Worm (Caenorhabditis elegans) whole organism, L1 larva: ENCODE results near the gene hlh-3.

Source experiments
- C16A3.4 ChIP-seq: fragments of 150-350 bp; optimal IDR thresholded peaks from 2 replicates; lab custom pipeline; 2014; ENCODE audit warnings: missing biosample characterization, missing genetic modification characterization
- F16B12.6 ChIP-seq: fragments of 150-350 bp; optimal IDR thresholded peaks from 2 replicates; lab custom pipeline; 2014; ENCODE audit warnings: missing biosample characterization, missing genetic modification characterization
- Y116A8C.19 ChIP-seq: sonication (generic microtip); optimal IDR thresholded peaks from 2 replicates; lab custom pipeline; 2016; ENCODE audit warnings: missing compliant biosample characterization, missing genetic modification characterization, borderline replicate concordance
- aha-1 ChIP-seq: fragments of 150-350 bp; optimal IDR thresholded peaks from 2 replicates; lab custom pipeline; 2014; ENCODE audit warnings: missing biosample characterization, missing genetic modification characterization
- alr-1 ChIP-seq: fragments of 200-800 bp; sonication (Bioruptor generic); optimal IDR thresholded peaks from 2 replicates; lab custom pipeline; 2018; ENCODE audit warnings: borderline replicate concordance, mild to moderate bottlenecking, missing genetic modification characterization, missing compliant biosample characterization
- blmp-1 ChIP-seq: fragments of 150-350 bp; optimal IDR thresholded peaks from 2 replicates; lab custom pipeline; 2014; ENCODE audit warnings: missing biosample characterization, missing genetic modification characterization
- ceh-82 ChIP-seq, 3 experiments: fragments of 150-350 bp in 1 of 3; sonication (generic microtip) in 2 of 3; optimal IDR thresholded peaks; 2 replicates each; lab custom pipeline; 2014 to 2017; ENCODE audit warnings: missing biosample characterization in 3 of 3, missing genetic modification characterization in 3 of 3
- ceh-88 ChIP-seq: fragments of 200-800 bp; sonication (Bioruptor generic); IDR thresholded peaks from 2 replicates; pipeline ENCODE4 v1.3.6; 2022; ENCODE audit warnings: missing genetic modification characterization, missing compliant biosample characterization
- dpl-1 ChIP-seq, 3 experiments: fragments of 150-350 bp in 2 of 3; sonication (generic microtip) in 1 of 3; optimal IDR thresholded peaks; 2 replicates each; lab custom pipeline; 2014 to 2017; ENCODE audit warnings: missing biosample characterization in 3 of 3, missing genetic modification characterization in 3 of 3, missing genetic modification reagents in 3 of 3
- efl-1 ChIP-seq, 4 experiments: fragments of 150-350 bp; optimal IDR thresholded peaks in 3 of 4; peaks in 1 of 4; 1 replicate in 1 of 4; 2 replicates in 3 of 4; lab custom pipeline; 2014; ENCODE audit warnings: missing biosample characterization in 2 of 4, missing genetic modification characterization in 2 of 4, missing genetic modification reagents in 2 of 4
- efl-3 ChIP-seq: fragments of 200-800 bp; sonication (Bioruptor generic); optimal IDR thresholded peaks from 2 replicates; lab custom pipeline; 2018; ENCODE audit warnings: mild to moderate bottlenecking, missing genetic modification characterization, missing compliant biosample characterization
- egl-13 ChIP-seq: sonication (generic microtip); optimal IDR thresholded peaks from 2 replicates; lab custom pipeline; 2016; ENCODE audit warnings: missing genotype, missing genetic modification reagents, missing genetic modification characterization, missing compliant biosample characterization
- elt-2 ChIP-seq: sonication (generic microtip); optimal IDR thresholded peaks from 2 replicates; lab custom pipeline; 2016; ENCODE audit warnings: missing genetic modification characterization, mild to moderate bottlenecking, inconsistent platforms, missing compliant biosample characterization, missing genetic modification reagents
- elt-3 ChIP-seq, 6 experiments: fragments of 150-350 bp in 1 of 6; sonication (generic microtip); optimal IDR thresholded peaks; 2 replicates each; lab custom pipeline; 2017 to 2018; ENCODE audit warnings: missing biosample characterization in 6 of 6, missing genetic modification characterization in 6 of 6, inconsistent platforms in 1 of 6
- ets-5 ChIP-seq: fragments of 200-800 bp; sonication (Bioruptor generic); IDR thresholded peaks from 2 replicates; pipeline ENCODE4 v1.3.6; 2022; ENCODE audit warnings: missing genetic modification characterization, missing compliant biosample characterization
- fkh-10 ChIP-seq: sonication (generic microtip); optimal IDR thresholded peaks from 2 replicates; lab custom pipeline; 2017; ENCODE audit warnings: missing biosample characterization, missing genetic modification reagents, missing genetic modification characterization
- fos-1 ChIP-seq: fragments of 150-350 bp; optimal IDR thresholded peaks from 2 replicates; lab custom pipeline; 2014; ENCODE audit warnings: missing biosample characterization, missing genetic modification characterization
- grh-1 ChIP-seq: fragments of 200-800 bp; sonication (Bioruptor generic); IDR thresholded peaks from 2 replicates; pipeline ENCODE4 v1.3.6; 2022; ENCODE audit warnings: missing genetic modification reagents, missing genetic modification characterization, missing compliant biosample characterization
- hlh-17 ChIP-seq: fragments of 200-800 bp; sonication (Bioruptor generic); optimal IDR thresholded peaks from 2 replicates; lab custom pipeline; 2018; ENCODE audit warnings: missing genetic modification characterization, mild to moderate bottlenecking, missing compliant biosample characterization, moderate library complexity, borderline replicate concordance
- hlh-4 ChIP-seq: sonication (generic microtip); optimal IDR thresholded peaks from 2 replicates; lab custom pipeline; 2016; ENCODE audit warnings: mild to moderate bottlenecking, missing genetic modification characterization, missing compliant biosample characterization
- hpl-2 ChIP-seq: fragments of 150-350 bp; optimal IDR thresholded peaks from 2 replicates; lab custom pipeline; 2014; ENCODE audit warnings: missing biosample characterization, missing genetic modification reagents, missing genetic modification characterization
- irx-1 ChIP-seq: sonication (generic microtip); optimal IDR thresholded peaks from 2 replicates; lab custom pipeline; 2016; ENCODE audit warnings: missing genetic modification characterization, missing compliant biosample characterization
- isw-1 ChIP-seq: fragments of 200-800 bp; sonication (Bioruptor generic); IDR thresholded peaks from 2 replicates; pipeline ENCODE4 v1.3.6; 2022; ENCODE audit warnings: missing genetic modification characterization, missing compliant biosample characterization
- jun-1 ChIP-seq: fragments of 150-350 bp; optimal IDR thresholded peaks from 2 replicates; lab custom pipeline; 2014; ENCODE audit warnings: missing biosample characterization, missing genetic modification reagents, missing genetic modification characterization
- lin-13 ChIP-seq: fragments of 150-350 bp; optimal IDR thresholded peaks from 2 replicates; lab custom pipeline; 2014; ENCODE audit warnings: missing biosample characterization, missing genetic modification reagents, missing genetic modification characterization
- lin-15B ChIP-seq: fragments of 150-350 bp; sonication (generic microtip); optimal IDR thresholded peaks from 3 replicates; lab custom pipeline; 2014; ENCODE audit warnings: missing biosample characterization, missing genetic modification characterization
- lir-3 ChIP-seq: sonication (generic microtip); optimal IDR thresholded peaks from 2 replicates; lab custom pipeline; 2016; ENCODE audit warnings: mild to moderate bottlenecking, missing genetic modification characterization, moderate library complexity, missing compliant biosample characterization; ENCODE audit not compliant: poor library complexity
- mab-9 ChIP-seq: fragments of 200-800 bp; sonication (Bioruptor generic); IDR thresholded peaks from 2 replicates; pipeline ENCODE4 v1.3.6; 2022; ENCODE audit warnings: missing genetic modification reagents, missing genetic modification characterization, missing compliant biosample characterization
- mdl-1 ChIP-seq, 2 experiments: fragments of 150-350 bp; optimal IDR thresholded peaks; 2 replicates each; lab custom pipeline; 2014 to 2017; ENCODE audit warnings: missing biosample characterization in 2 of 2, missing genetic modification characterization in 2 of 2, inconsistent platforms in 1 of 2
- nhr-19 ChIP-seq: fragments of 200-800 bp; sonication (Bioruptor generic); conservative IDR thresholded peaks from 2 replicates; pipeline ENCODE4 v1.3.6; 2022; ENCODE audit warnings: missing genetic modification characterization, missing compliant biosample characterization
- nhr-20 ChIP-seq: sonication (generic microtip); optimal IDR thresholded peaks from 2 replicates; lab custom pipeline; 2016; ENCODE audit warnings: mild to moderate bottlenecking, missing genetic modification characterization, missing compliant biosample characterization
- nhr-28 ChIP-seq: fragments of 150-350 bp; optimal IDR thresholded peaks from 2 replicates; lab custom pipeline; 2014; ENCODE audit warnings: missing biosample characterization, missing genetic modification characterization
- nhr-47 ChIP-seq: sonication (generic microtip); optimal IDR thresholded peaks from 2 replicates; lab custom pipeline; 2016; ENCODE audit warnings: mild to moderate bottlenecking, missing genetic modification characterization, moderate library complexity, missing compliant biosample characterization
- nhr-71 ChIP-seq: sonication (generic microtip); optimal IDR thresholded peaks from 2 replicates; lab custom pipeline; 2016; ENCODE audit warnings: mild to moderate bottlenecking, missing genetic modification characterization, moderate library complexity, missing compliant biosample characterization
- nhr-76 ChIP-seq: sonication (generic microtip); optimal IDR thresholded peaks from 2 replicates; lab custom pipeline; 2017; ENCODE audit warnings: missing biosample characterization, missing genetic modification characterization
- nhr-77 ChIP-seq: fragments of 150-350 bp; optimal IDR thresholded peaks from 2 replicates; lab custom pipeline; 2014; ENCODE audit warnings: missing biosample characterization, missing genetic modification characterization
- nhr-84 ChIP-seq: sonication (generic microtip); optimal IDR thresholded peaks from 2 replicates; lab custom pipeline; 2017; ENCODE audit warnings: missing biosample characterization, missing genetic modification characterization
- nhr-90 ChIP-seq: sonication (generic microtip); optimal IDR thresholded peaks from 2 replicates; lab custom pipeline; 2016; ENCODE audit warnings: mild to moderate bottlenecking, missing genetic modification characterization, missing compliant biosample characterization; ENCODE audit not compliant: poor library complexity
- pag-3 ChIP-seq: sonication (generic microtip); optimal IDR thresholded peaks from 2 replicates; lab custom pipeline; 2017; ENCODE audit warnings: missing genetic modification characterization, mild to moderate bottlenecking, missing compliant biosample characterization, antibody characterized with exemption, borderline replicate concordance; ENCODE audit not compliant: insufficient read depth
- rnt-1 ChIP-seq: sonication (generic microtip); optimal IDR thresholded peaks from 2 replicates; lab custom pipeline; 2016; ENCODE audit warnings: mild to moderate bottlenecking, missing genetic modification characterization, moderate library complexity, missing compliant biosample characterization
- skn-1 ChIP-seq: fragments of 150-350 bp; optimal IDR thresholded peaks from 2 replicates; lab custom pipeline; 2014; ENCODE audit warnings: missing biosample characterization, missing genetic modification characterization
- snu-23 ChIP-seq: sonication (generic microtip); optimal IDR thresholded peaks from 2 replicates; lab custom pipeline; 2016; ENCODE audit warnings: missing genetic modification characterization, missing compliant biosample characterization
- sptf-1 ChIP-seq: fragments of 150-350 bp; optimal IDR thresholded peaks from 2 replicates; lab custom pipeline; 2014; ENCODE audit warnings: missing biosample characterization, missing genetic modification characterization
- swsn-7 ChIP-seq: sonication (generic microtip); optimal IDR thresholded peaks from 2 replicates; lab custom pipeline; 2016; ENCODE audit warnings: missing genetic modification characterization, missing compliant biosample characterization
- unc-130 ChIP-seq: fragments of 150-350 bp; optimal IDR thresholded peaks from 2 replicates; lab custom pipeline; 2017; ENCODE audit warnings: missing biosample characterization, missing genetic modification characterization, inconsistent platforms
- unc-30 ChIP-seq: sonication (generic microtip); optimal IDR thresholded peaks from 2 replicates; lab custom pipeline; 2017; ENCODE audit warnings: missing biosample characterization, missing genetic modification characterization
- unc-62 ChIP-seq: fragments of 150-350 bp; optimal IDR thresholded peaks from 2 replicates; lab custom pipeline; 2014; ENCODE audit warnings: missing biosample characterization, missing genetic modification reagents, missing genetic modification characterization
- unc-98 ChIP-seq: fragments of 200-800 bp; sonication (Bioruptor generic); IDR thresholded peaks from 2 replicates; pipeline ENCODE4 v1.3.6; 2022; ENCODE audit warnings: missing genetic modification characterization, missing compliant biosample characterization
- ztf-11 ChIP-seq, 2 experiments: sonication (generic microtip); optimal IDR thresholded peaks; 2 replicates each; lab custom pipeline; 2016 to 2017; ENCODE audit warnings: missing genetic modification characterization in 2 of 2, missing biosample characterization in 1 of 2, missing compliant biosample characterization in 1 of 2

hlh-3 gene

DNA sequence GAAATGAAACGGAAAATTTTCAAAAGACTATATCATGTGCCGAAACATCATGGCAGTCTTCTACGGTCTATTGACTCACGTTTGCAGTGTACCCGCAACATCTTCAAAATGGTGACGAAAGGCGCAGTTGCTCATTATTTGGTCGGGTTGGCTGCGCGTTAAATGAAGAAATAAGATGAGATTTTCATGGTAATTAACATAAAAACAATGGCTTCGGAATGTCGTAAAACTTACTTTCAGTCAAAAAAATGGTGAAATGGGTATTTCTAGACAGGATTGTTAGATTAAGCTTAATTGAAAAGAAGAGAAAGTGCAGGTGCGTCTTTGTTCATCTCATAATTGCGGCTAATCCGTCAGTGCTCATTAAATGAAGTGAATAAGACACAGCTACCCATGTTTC lies 32.8 kb upstream of the hlh-3 start, which contains the start of gene T24B8.7:
T24B8.7 (minus strand) TSS at position 101 of the 400 bp plus-strand sequence.
- no peak for TF ChIP-seq Y116A8C.19 (tag; lab: Kevin White, UChicago)
- no peak for TF ChIP-seq nhr-47 (tag; lab: Kevin White, UChicago)
- TF ChIP-seq nhr-76 (tag; lab: Kevin White, UChicago): no peak
- TF ChIP-seq ztf-11 (tag; optimal IDR thresholded peaks at IDR 0.05; lab: Kevin White, UChicago): no peak
- no peak for TF ChIP-seq grh-1
- no peak for TF ChIP-seq efl-1 (optimal IDR thresholded peaks at IDR 0.05; lab: Kevin White, UChicago)
- TF ChIP-seq efl-1 (GFP tag; optimal IDR thresholded peaks at IDR 0.05 in 1 of 2; lab: Kevin White, UChicago): peak in 1 of 2 experiments; percentile 71
- no peak for TF ChIP-seq irx-1 (tag; lab: Kevin White, UChicago)

DNA sequence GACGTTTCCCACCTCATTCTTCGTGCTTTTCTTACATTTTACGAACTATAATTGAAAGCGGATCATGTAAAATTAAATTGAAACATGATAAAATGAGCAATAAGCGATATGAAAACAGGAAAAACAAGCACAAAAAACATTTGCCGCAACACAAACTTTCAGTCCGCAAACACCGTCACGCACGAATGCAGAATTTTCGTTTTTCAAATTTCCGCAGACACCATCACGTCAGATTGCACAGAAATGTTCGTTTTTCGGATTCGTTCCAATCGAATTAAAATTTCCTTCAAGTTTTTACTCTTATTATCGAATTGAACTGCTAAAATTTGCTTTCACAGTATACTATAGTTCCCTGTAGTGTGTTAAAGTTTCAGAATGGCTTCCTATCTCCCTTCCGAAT lies 31.8 kb upstream of the hlh-3 start, which contains the start of gene chmp-7:
chmp-7 (plus strand) TSS at position 369 of the 400 bp plus-strand sequence.
- TF ChIP-seq C16A3.4 (tag; lab: Kevin White, UChicago) (peak; percentile 96), mdl-1 (tag; optimal IDR thresholded peaks at IDR 0.05; lab: Kevin White, UChicago) (peak in 1 of 2 experiments; percentile 50), hpl-2 (GFP tag; lab: Kevin White, UChicago) (peak; percentile 40), snu-23 (GFP tag; lab: Kevin White, UChicago) (peak; percentile 92), F16B12.6 (tag; lab: Kevin White, UChicago) (peak; percentile 100), nhr-71 (tag; lab: Kevin White, UChicago) (peak; percentile 91), pag-3 (tag; lab: Kevin White, UChicago) (peak; percentile 74), isw-1 (GFP tag; lab: Robert Waterston, UW) (peak; percentile 80), ceh-82 (tag; optimal IDR thresholded peaks at IDR 0.05; lab: Kevin White, UChicago) (peak; percentile 72 to 93 (median 83)), unc-98 (GFP tag; lab: Robert Waterston, UW) (0 out of 2 replicates have a peak, but pooled peaks have one; percentile 65), aha-1 (no peak), unc-130 (tag; lab: Kevin White, UChicago) (peak; percentile 92), nhr-20 (tag; lab: Kevin White, UChicago) (peak; percentile 87), lin-13 (GFP tag; lab: Kevin White, UChicago) (peak; percentile 79), swsn-7 (tag; lab: Kevin White, UChicago) (peak; percentile 87), skn-1 (peak; percentile 61), elt-3 (tag; optimal IDR thresholded peaks at IDR 0.05; lab: Kevin White, UChicago) (peak in 3 of 6 experiments; percentile 57 to 85 (median 80)), jun-1 (tag; lab: Kevin White, UChicago) (peak; percentile 85), ets-5 (no peak), lir-3 (tag; lab: Kevin White, UChicago) (peak; percentile 75), mab-9 (GFP tag; lab: Robert Waterston, UW) (peak; percentile 44; the same call in 1 of the 2 replicates), hlh-17 (no peak), fkh-10 (GFP tag; lab: Kevin White, UChicago) (peak; percentile 44), blmp-1 (peak; percentile 88), rnt-1 (peak; percentile 92), elt-2 (no peak), hlh-4 (tag; lab: Kevin White, UChicago) (no peak), nhr-77 (tag; lab: Kevin White, UChicago) (peak; percentile 81), nhr-90 (tag; lab: Kevin White, UChicago) (peak; percentile 75), unc-30 (no peak), ceh-88 (GFP tag; lab: Robert Waterston, UW) (peak; percentile 57), nhr-84 (tag; lab: Kevin White, UChicago) (no peak), nhr-28 (tag; lab: Kevin White, UChicago) (no peak), lin-15B (tag; lab: Kevin White, UChicago) (peak; percentile 81), egl-13 (tag; lab: Kevin White, UChicago) (peak; percentile 36), unc-62 (no peak), nhr-19 (GFP tag; lab: Robert Waterston, UW) (peak; percentile 80), dpl-1 (GFP tag; optimal IDR thresholded peaks at IDR 0.05; lab: Kevin White, UChicago) (peak; percentile 87 to 90 (median 90)), nhr-47 (tag; lab: Kevin White, UChicago) (peak; percentile 88), irx-1 (tag; lab: Kevin White, UChicago) (peak; percentile 75), efl-3 (GFP tag; lab: Kevin White, UChicago) (no peak), sptf-1 (tag; lab: Kevin White, UChicago) (no peak), alr-1 (no peak), fos-1 (peak; percentile 82)
